Fruit fly (Drosophila melanogaster) whole organism, wandering third instar larva: Measurements from ENCODE around the gene CG10431.

Source experiments
- Abd-B ChIP-seq: fragments of >200 bp; optimal IDR thresholded peaks from 2 replicates; lab custom pipeline; 2017; ENCODE audit warnings: missing biosample characterization, missing genetic modification characterization
- CG32264 ChIP-seq: fragments of 200-800 bp; sonication (Bioruptor generic); optimal IDR thresholded peaks from 2 replicates; lab custom pipeline; 2016; ENCODE audit warnings: missing biosample characterization, missing genetic modification characterization
- Dif ChIP-seq: fragments of 200-275, 200-300 bp; sonication (Bioruptor generic); optimal IDR thresholded peaks from 2 replicates; lab custom pipeline; 2018; ENCODE audit warnings: missing biosample characterization, missing genetic modification characterization; ENCODE audit not compliant: partially characterized antibody
- Hr78 ChIP-seq: fragments of >200 bp; optimal IDR thresholded peaks from 2 replicates; lab custom pipeline; 2017; ENCODE audit warnings: missing biosample characterization, missing genetic modification characterization
- Myc ChIP-seq: fragments of >200 bp; optimal IDR thresholded peaks from 2 replicates; lab custom pipeline; 2017
- dl ChIP-seq, 2 experiments: fragments of 175-275, 200-275 bp in 1 of 2; fragments of 200-275 bp in 1 of 2; sonication (Bioruptor generic); optimal IDR thresholded peaks; lab custom pipeline; 2018; ENCODE audit warnings: mild to moderate bottlenecking in 2 of 2, missing biosample characterization in 2 of 2, missing genetic modification characterization in 2 of 2, moderate library complexity in 2 of 2; ENCODE audit not compliant: partially characterized antibody in 2 of 2, insufficient read depth in 1 of 2
- pan ChIP-seq: fragments of >200 bp; optimal IDR thresholded peaks from 2 replicates; lab custom pipeline; 2017
- psq ChIP-seq: fragments of 200-800 bp; sonication (Bioruptor generic); optimal IDR thresholded peaks from 3 replicates; lab custom pipeline; 2017; ENCODE audit warnings: missing biosample characterization, mild to moderate bottlenecking, missing genetic modification characterization, moderate library complexity
- woc ChIP-seq: sonication (Bioruptor generic); optimal IDR thresholded peaks from 2 replicates; lab custom pipeline; 2016; ENCODE audit warnings: missing biosample characterization, mild to moderate bottlenecking, missing genetic modification characterization

dm6 chr2L:18955666-18956065, 18.8 kb upstream of the CG10431 start:
- no peak for TF ChIP-seq Hr78 (GFP tag; lab: Kevin White, UChicago)
- TF ChIP-seq dl (GFP tag; optimal IDR thresholded peaks at IDR 0.05; lab: Kevin White, UChicago; ENCODE audit: insufficient read depth in 1 of 2, partially characterized antibody in 2 of 2) = no peak
- no peak for TF ChIP-seq pan
- no peak for TF ChIP-seq Myc (lab: Kevin White, UChicago)
- TF ChIP-seq CG32264 = no peak
- TF ChIP-seq Abd-B (GFP tag; lab: Kevin White, UChicago) = no peak
- TF ChIP-seq psq = no peak
- no peak for TF ChIP-seq woc
- TF ChIP-seq Dif = no peak
